Worm (Caenorhabditis elegans): ENCODE measurements around the gene hsp-25.

Gene hsp-25

DNA sequence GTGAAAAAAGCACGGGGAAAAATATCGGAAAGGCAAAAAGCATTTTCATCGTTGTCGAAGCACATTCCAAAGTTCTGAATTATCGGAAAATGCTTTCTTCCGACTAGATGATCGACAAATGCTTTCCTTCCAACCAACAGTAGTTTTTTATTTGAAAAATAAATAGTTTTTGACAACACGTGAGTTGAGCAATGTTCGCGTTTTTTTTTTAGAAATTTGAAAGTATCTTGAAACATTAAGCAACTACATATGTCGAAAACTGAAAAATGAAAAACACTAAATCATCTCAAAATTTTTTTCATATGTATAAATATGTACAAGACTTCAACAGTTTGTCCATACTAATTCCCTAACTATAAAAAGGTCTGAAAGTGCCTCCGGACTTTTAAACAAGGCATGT is at the start of gene hsp-25:
Gene hsp-25, minus strand, starts transcription at position 101 of the 400 bp plus-strand sequence.
- TF ChIP-seq lin-39 (tag; optimal IDR thresholded peaks at IDR 0.05) (no peak), lin-13 (GFP tag; optimal IDR thresholded peaks at IDR 0.05) (no peak), nhr-10 (tag; optimal IDR thresholded peaks at IDR 0.05) (no peak), unc-55 (GFP tag; optimal IDR thresholded peaks at IDR 0.05) (no peak), lsy-2 (tag; optimal IDR thresholded peaks at IDR 0.05) (no peak), nhr-6 (tag; optimal IDR thresholded peaks at IDR 0.05) (no peak), nhr-21 (tag; optimal IDR thresholded peaks at IDR 0.05) (no peak), nhr-77 (tag; optimal IDR thresholded peaks at IDR 0.05) (no peak), crh-2 (tag; optimal IDR thresholded peaks at IDR 0.05) (no peak), gmeb-1 (tag; optimal IDR thresholded peaks at IDR 0.05) (no peak), aly-2 (tag; optimal IDR thresholded peaks at IDR 0.05) (no peak), skn-1 (tag; optimal IDR thresholded peaks at IDR 0.05) (no peak), mab-5 (tag; optimal IDR thresholded peaks at IDR 0.05) (no peak), nhr-12 (tag; optimal IDR thresholded peaks at IDR 0.05) (no peak)

DNA sequence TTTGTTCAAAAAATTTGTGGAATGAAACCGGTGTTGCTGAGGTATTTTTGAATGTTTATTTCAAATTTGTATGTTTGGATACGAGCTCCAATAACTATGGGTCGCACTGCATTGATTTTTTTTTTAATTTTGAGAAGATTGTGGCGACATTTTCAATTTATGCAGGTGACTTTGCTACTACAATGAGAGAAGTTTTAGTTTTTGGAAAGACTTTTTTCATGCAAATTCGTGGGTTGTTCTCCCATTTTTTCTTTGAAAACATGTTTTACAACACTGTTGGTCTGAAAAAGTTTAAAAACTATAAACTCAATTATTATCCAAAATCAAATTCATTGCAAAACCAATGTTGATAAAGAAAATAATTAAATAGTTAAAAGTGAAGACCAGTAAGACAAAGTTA is 49.3 kb upstream of the hsp-25 start:
- no peak for TF ChIP-seq mbf-1 (tag; optimal IDR thresholded peaks at IDR 0.05)
- no peak for TF ChIP-seq gmeb-1 (tag; optimal IDR thresholded peaks at IDR 0.05)
- TF ChIP-seq mab-5 (tag; optimal IDR thresholded peaks at IDR 0.05) = no peak
- no peak for TF ChIP-seq ama-1 (optimal IDR thresholded peaks at IDR 0.05)
- TF ChIP-seq unc-62 (GFP tag; optimal IDR thresholded peaks at IDR 0.05) = no peak
- TF ChIP-seq nhr-25 (tag; optimal IDR thresholded peaks at IDR 0.05) = no peak
- TF ChIP-seq blmp-1 (tag; optimal IDR thresholded peaks at IDR 0.05; ENCODE audit: insufficient read depth) = no peak
- TF ChIP-seq ztf-1 (GFP tag; conservative IDR thresholded peaks at IDR 0.05) = no peak
- no peak for TF ChIP-seq nhr-6 (tag; optimal IDR thresholded peaks at IDR 0.05)
- no peak for TF ChIP-seq Y55F3AM.14 (GFP tag; optimal IDR thresholded peaks at IDR 0.05)
- no peak for TF ChIP-seq unc-55 (GFP tag; optimal IDR thresholded peaks at IDR 0.05)
- no peak for TF ChIP-seq ztf-4 (tag; optimal IDR thresholded peaks at IDR 0.05)
- no peak for TF ChIP-seq lin-11 (tag; optimal IDR thresholded peaks at IDR 0.05)
- TF ChIP-seq alr-1 (tag; optimal IDR thresholded peaks at IDR 0.05) = no peak
- TF ChIP-seq mdl-1 (tag; optimal IDR thresholded peaks at IDR 0.05) = no peak
- TF ChIP-seq C34F6.9 (tag; optimal IDR thresholded peaks at IDR 0.05) = no peak
- no peak for TF ChIP-seq F13H6.1 (tag; optimal IDR thresholded peaks at IDR 0.05)
- TF ChIP-seq zag-1 (tag; optimal IDR thresholded peaks at IDR 0.05) = no peak
- peak; percentile 75 for TF ChIP-seq nhr-11 (tag; optimal IDR thresholded peaks at IDR 0.05)
- TF ChIP-seq lin-39 (tag; optimal IDR thresholded peaks at IDR 0.05) = no peak
- TF ChIP-seq ceh-16 (tag; optimal IDR thresholded peaks at IDR 0.05) = no peak
- no peak for TF ChIP-seq nhr-77 (tag; optimal IDR thresholded peaks at IDR 0.05)
- TF ChIP-seq crh-2 (tag; optimal IDR thresholded peaks at IDR 0.05) = peak; percentile 3
- no peak for TF ChIP-seq nhr-237 (tag; optimal IDR thresholded peaks at IDR 0.05)
- TF ChIP-seq ceh-82 (tag; optimal IDR thresholded peaks at IDR 0.05) = no peak
- no peak for TF ChIP-seq unc-39 (tag; optimal IDR thresholded peaks at IDR 0.05)
- TF ChIP-seq nhr-12 (tag; optimal IDR thresholded peaks at IDR 0.05) = no peak
- TF ChIP-seq aly-2 (tag; optimal IDR thresholded peaks at IDR 0.05) = no peak
- TF ChIP-seq dmd-4 (tag; optimal IDR thresholded peaks at IDR 0.05) = no peak
- TF ChIP-seq lsy-2 (tag; optimal IDR thresholded peaks at IDR 0.05) = no peak
- TF ChIP-seq sma-9 (GFP tag; optimal IDR thresholded peaks at IDR 0.05) = no peak
- TF ChIP-seq sma-9 (tag; optimal IDR thresholded peaks at IDR 0.05) = no peak
- TF ChIP-seq nhr-10 (tag; optimal IDR thresholded peaks at IDR 0.05) = no peak
- TF ChIP-seq ZK546.5 (tag; optimal IDR thresholded peaks at IDR 0.05) = no peak
- peak; percentile 25 for TF ChIP-seq lin-13 (GFP tag; optimal IDR thresholded peaks at IDR 0.05)
- no peak for TF ChIP-seq ztf-11 (tag; optimal IDR thresholded peaks at IDR 0.05)
- peak; percentile 44 for TF ChIP-seq nhr-21 (tag; optimal IDR thresholded peaks at IDR 0.05)
- TF ChIP-seq sem-4 (tag; optimal IDR thresholded peaks at IDR 0.05) = no peak
- no peak for TF ChIP-seq nhr-129 (tag; optimal IDR thresholded peaks at IDR 0.05)
- peak; percentile 13 for TF ChIP-seq fos-1 (tag; optimal IDR thresholded peaks at IDR 0.05)
- TF ChIP-seq snpc-4 (tag; optimal IDR thresholded peaks at IDR 0.05) = no peak
- TF ChIP-seq sma-3 (GFP tag; optimal IDR thresholded peaks at IDR 0.05) = peak; percentile 45
- TF ChIP-seq peb-1 (tag; optimal IDR thresholded peaks at IDR 0.05) = no peak
- no peak for TF ChIP-seq elt-3 (tag; optimal IDR thresholded peaks at IDR 0.05)
- TF ChIP-seq R02D3.7 (tag; optimal IDR thresholded peaks at IDR 0.05) = no peak
- no peak for TF ChIP-seq egl-27 (tag; optimal IDR thresholded peaks at IDR 0.05)
- no peak for TF ChIP-seq skn-1 (tag; optimal IDR thresholded peaks at IDR 0.05)
- TF ChIP-seq nhr-23 (tag; optimal IDR thresholded peaks at IDR 0.05) = no peak
